Worm (Caenorhabditis elegans) whole organism, L3 larva: ENCODE results near the gene hpo-9.

Experiments used
- R02D3.7 ChIP-seq: fragments of 150-350 bp; optimal IDR thresholded peaks from 2 replicates; lab custom pipeline; 2014; ENCODE audit warnings: missing biosample characterization, missing genetic modification characterization
- ZK546.5 ChIP-seq: sonication (generic microtip); optimal IDR thresholded peaks from 2 replicates; lab custom pipeline; 2017; ENCODE audit warnings: missing biosample characterization, missing genetic modification characterization
- aly-2 ChIP-seq: fragments of 150-350 bp; optimal IDR thresholded peaks from 2 replicates; lab custom pipeline; 2014; ENCODE audit warnings: missing biosample characterization, missing genetic modification characterization
- ama-1 ChIP-seq: fragments of 150-350 bp; optimal IDR thresholded peaks from 2 replicates; lab custom pipeline; 2018
- ceh-16 ChIP-seq: sonication (generic microtip); optimal IDR thresholded peaks from 2 replicates; lab custom pipeline; 2017; ENCODE audit warnings: missing biosample characterization, missing genetic modification characterization
- ceh-28 ChIP-seq: fragments of 150-350 bp; optimal IDR thresholded peaks from 2 replicates; lab custom pipeline; 2014; ENCODE audit warnings: missing biosample characterization, missing genetic modification reagents, missing genetic modification characterization
- ceh-82 ChIP-seq: fragments of 150-350 bp; optimal IDR thresholded peaks from 2 replicates; lab custom pipeline; 2014; ENCODE audit warnings: missing biosample characterization, missing genetic modification characterization
- ceh-9 ChIP-seq: sonication (generic microtip); optimal IDR thresholded peaks from 2 replicates; lab custom pipeline; 2018; ENCODE audit warnings: missing biosample characterization, missing genetic modification characterization
- daf-12 ChIP-seq: fragments of 150-350 bp; optimal IDR thresholded peaks from 2 replicates; lab custom pipeline; 2014; ENCODE audit warnings: missing biosample characterization, missing genetic modification reagents, missing genetic modification characterization
- egl-27 ChIP-seq: sonication (generic microtip); optimal IDR thresholded peaks from 4 replicates; lab custom pipeline; 2017; ENCODE audit warnings: missing biosample characterization, missing genetic modification reagents, missing genetic modification characterization
- egl-5 ChIP-seq: fragments of 150-350 bp; optimal IDR thresholded peaks from 2 replicates; lab custom pipeline; 2017; ENCODE audit warnings: missing biosample characterization, missing genetic modification reagents, missing genetic modification characterization, inconsistent platforms
- elt-1 ChIP-seq: fragments of 150-350 bp; optimal IDR thresholded peaks from 2 replicates; lab custom pipeline; 2014; ENCODE audit warnings: missing biosample characterization, missing genetic modification characterization
- elt-2 ChIP-seq: sonication (generic microtip); optimal IDR thresholded peaks from 2 replicates; lab custom pipeline; 2016; ENCODE audit warnings: missing genetic modification reagents, mild to moderate bottlenecking, missing genetic modification characterization, missing compliant biosample characterization
- elt-3 ChIP-seq, 3 experiments: fragments of 150-350 bp in 1 of 3; sonication (generic microtip) in 2 of 3; optimal IDR thresholded peaks; 2 replicates in 2 of 3; 4 replicates in 1 of 3; lab custom pipeline; 2014 to 2017; ENCODE audit warnings: missing biosample characterization in 3 of 3, missing genetic modification characterization in 3 of 3
- eor-1 ChIP-seq, 2 experiments: fragments of 150-350 bp; optimal IDR thresholded peaks; 2 replicates each; lab custom pipeline; 2014 to 2018; ENCODE audit warnings: missing biosample characterization in 2 of 2, missing genetic modification characterization in 2 of 2
- fkh-2 ChIP-seq: fragments of 150-350 bp; optimal IDR thresholded peaks from 2 replicates; lab custom pipeline; 2014; ENCODE audit warnings: missing biosample characterization, missing genetic modification reagents, missing genetic modification characterization
- fos-1 ChIP-seq: fragments of 150-350 bp; optimal IDR thresholded peaks from 2 replicates; lab custom pipeline; 2014; ENCODE audit warnings: missing biosample characterization, missing genetic modification characterization
- hmg-11 ChIP-seq: sonication (generic microtip); optimal IDR thresholded peaks from 2 replicates; lab custom pipeline; 2016; ENCODE audit warnings: missing genetic modification characterization, missing compliant biosample characterization
- jun-1 ChIP-seq: fragments of 150-350 bp; optimal IDR thresholded peaks from 2 replicates; lab custom pipeline; 2014; ENCODE audit warnings: missing biosample characterization, missing genetic modification reagents, missing genetic modification characterization
- lin-15B ChIP-seq: fragments of 150-350 bp; optimal IDR thresholded peaks from 2 replicates; lab custom pipeline; 2014; ENCODE audit warnings: missing biosample characterization, missing genetic modification characterization
- lin-39 ChIP-seq: fragments of 150-350 bp; optimal IDR thresholded peaks from 2 replicates; lab custom pipeline; 2018; ENCODE audit warnings: missing biosample characterization, missing genetic modification reagents, missing genetic modification characterization
- lsy-12 ChIP-seq: sonication (generic microtip); optimal IDR thresholded peaks from 2 replicates; lab custom pipeline; 2016; ENCODE audit warnings: mild to moderate bottlenecking, missing genetic modification characterization, missing compliant biosample characterization
- mdl-1 ChIP-seq: fragments of 150-350 bp; optimal IDR thresholded peaks from 2 replicates; lab custom pipeline; 2014; ENCODE audit warnings: missing biosample characterization, missing genetic modification characterization
- mml-1 ChIP-seq: fragments of 150-350 bp; sonication (generic microtip); optimal IDR thresholded peaks from 3 replicates; lab custom pipeline; 2014; ENCODE audit warnings: missing biosample characterization, missing genetic modification characterization
- nfya-1 ChIP-seq: sonication (generic microtip); optimal IDR thresholded peaks from 2 replicates; lab custom pipeline; 2017; ENCODE audit warnings: missing genetic modification characterization, mild to moderate bottlenecking, missing compliant biosample characterization, antibody characterized with exemption, moderate library complexity; ENCODE audit not compliant: insufficient read depth
- nhr-12 ChIP-seq: fragments of 150-350 bp; optimal IDR thresholded peaks from 2 replicates; lab custom pipeline; 2014; ENCODE audit warnings: missing biosample characterization, missing genetic modification characterization
- nhr-23 ChIP-seq: fragments of 150-350 bp; optimal IDR thresholded peaks from 2 replicates; lab custom pipeline; 2014; ENCODE audit warnings: missing biosample characterization, missing genetic modification reagents, missing genetic modification characterization
- nhr-237 ChIP-seq: fragments of 150-350 bp; optimal IDR thresholded peaks from 2 replicates; lab custom pipeline; 2014; ENCODE audit warnings: missing biosample characterization, missing genetic modification characterization
- nhr-25 ChIP-seq: sonication (generic microtip); optimal IDR thresholded peaks from 2 replicates; lab custom pipeline; 2017; ENCODE audit warnings: missing biosample characterization, missing genetic modification characterization
- nhr-28 ChIP-seq: fragments of 150-350 bp; optimal IDR thresholded peaks from 2 replicates; lab custom pipeline; 2014; ENCODE audit warnings: missing biosample characterization, missing genetic modification characterization
- nhr-43 ChIP-seq: sonication (generic microtip); optimal IDR thresholded peaks from 2 replicates; lab custom pipeline; 2016; ENCODE audit warnings: mild to moderate bottlenecking, missing genetic modification characterization, missing compliant biosample characterization; ENCODE audit not compliant: poor library complexity, severe bottlenecking
- nhr-67 ChIP-seq: fragments of 150-350 bp; optimal IDR thresholded peaks from 2 replicates; lab custom pipeline; 2014; ENCODE audit warnings: missing biosample characterization, missing genetic modification characterization
- nhr-76 ChIP-seq: fragments of 150-350 bp; sonication (generic microtip); optimal IDR thresholded peaks from 5 replicates; lab custom pipeline; 2014; ENCODE audit warnings: missing biosample characterization, missing genetic modification characterization
- pha-4 ChIP-seq: fragments of 150-350 bp; optimal IDR thresholded peaks from 2 replicates; lab custom pipeline; 2014; ENCODE audit warnings: missing biosample characterization, missing genetic modification reagents, missing genetic modification characterization
- pqm-1 ChIP-seq: fragments of 150-350 bp; optimal IDR thresholded peaks from 2 replicates; lab custom pipeline; 2017; ENCODE audit warnings: missing biosample characterization, missing genetic modification characterization, inconsistent platforms
- sea-2 ChIP-seq: fragments of 150-350 bp; sonication (generic microtip); optimal IDR thresholded peaks from 4 replicates; lab custom pipeline; 2014; ENCODE audit warnings: missing biosample characterization, missing genetic modification reagents, missing genetic modification characterization
- skn-1 ChIP-seq: fragments of 150-350 bp; optimal IDR thresholded peaks from 2 replicates; lab custom pipeline; 2014; ENCODE audit warnings: missing biosample characterization, missing genetic modification characterization
- snpc-4 ChIP-seq: fragments of 150-350 bp; optimal IDR thresholded peaks from 2 replicates; lab custom pipeline; 2014; ENCODE audit warnings: missing biosample characterization, missing genetic modification characterization
- unc-39 ChIP-seq: sonication (generic microtip); optimal IDR thresholded peaks from 4 replicates; lab custom pipeline; 2017; ENCODE audit warnings: missing biosample characterization, missing genetic modification characterization
- unc-62 ChIP-seq: fragments of 150-350 bp; sonication (generic microtip); optimal IDR thresholded peaks from 4 replicates; lab custom pipeline; 2014; ENCODE audit warnings: missing biosample characterization, missing genetic modification reagents, missing genetic modification characterization
- zag-1 ChIP-seq: fragments of 150-350 bp; optimal IDR thresholded peaks from 2 replicates; lab custom pipeline; 2014; ENCODE audit warnings: missing biosample characterization, missing genetic modification characterization
- ztf-11 ChIP-seq: fragments of 150-350 bp; optimal IDR thresholded peaks from 2 replicates; lab custom pipeline; 2014; ENCODE audit warnings: missing biosample characterization, missing genetic modification characterization
- ztf-4 ChIP-seq: fragments of 150-350 bp; optimal IDR thresholded peaks from 2 replicates; lab custom pipeline; 2014; ENCODE audit warnings: missing biosample characterization, missing genetic modification characterization

Gene hpo-9

DNA sequence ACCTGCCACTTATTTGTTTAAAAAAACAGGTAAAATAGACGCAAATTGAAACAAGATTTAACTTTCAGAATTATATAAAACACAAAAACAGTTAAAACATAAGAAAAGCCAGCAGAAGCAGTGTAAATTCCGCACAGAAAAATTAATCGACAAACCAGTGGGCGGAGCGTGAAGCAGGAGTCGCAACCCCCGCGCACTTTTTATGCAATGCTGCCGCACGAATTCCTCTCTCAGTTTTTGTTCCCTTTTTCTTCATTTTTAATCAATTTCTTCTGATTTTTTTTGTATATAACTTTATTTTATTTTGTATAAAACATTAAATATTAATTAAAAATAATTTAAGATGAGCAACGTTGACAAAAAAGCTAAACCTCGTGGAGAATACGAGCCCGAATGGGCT is 6.1 kb downstream of the hpo-9 start, which contains the start of the genes gei-6 and krr-1:
TSS of gene gei-6 (minus strand) at position 2 of the 400 bp plus-strand sequence.
TSS of gene krr-1 (plus strand) at position 344 of the 400 bp plus-strand sequence.
- TF ChIP-seq lin-15B (tag; lab: Kevin White, UChicago) (peak; percentile 78), lsy-12 (tag; lab: Kevin White, UChicago) (no peak), R02D3.7 (peak; percentile 17), mml-1 (tag; lab: Kevin White, UChicago) (no peak), fkh-2 (tag; lab: Kevin White, UChicago) (no peak), nfya-1 (peak; percentile 58), egl-27 (no peak), pqm-1 (tag; lab: Kevin White, UChicago) (no peak), zag-1 (tag; lab: Kevin White, UChicago) (no peak), elt-2 (tag; lab: Kevin White, UChicago) (peak; percentile 14), nhr-28 (tag; lab: Kevin White, UChicago) (no peak), lin-39 (tag; lab: Kevin White, UChicago) (peak; percentile 12), nhr-76 (tag; lab: Kevin White, UChicago) (no peak), egl-5 (tag; lab: Kevin White, UChicago) (no peak), jun-1 (tag; lab: Kevin White, UChicago) (no peak), ceh-9 (no peak), pha-4 (peak; percentile 65), snpc-4 (tag; lab: Kevin White, UChicago) (no peak), skn-1 (no peak), nhr-12 (tag; lab: Kevin White, UChicago) (no peak), sea-2 (GFP tag; lab: Kevin White, UChicago) (no peak), ceh-82 (tag; lab: Kevin White, UChicago) (no peak), mdl-1 (tag; lab: Kevin White, UChicago) (no peak), nhr-23 (tag; lab: Kevin White, UChicago) (peak; percentile 50), nhr-43 (tag; lab: Kevin White, UChicago) (peak; percentile 20), hmg-11 (peak; percentile 73), ztf-11 (tag; lab: Kevin White, UChicago) (no peak), ceh-28 (tag; lab: Kevin White, UChicago) (no peak), daf-12 (tag; lab: Kevin White, UChicago) (no peak), elt-3 (tag; optimal IDR thresholded peaks at IDR 0.05; lab: Kevin White, UChicago) (no peak), nhr-67 (tag; lab: Kevin White, UChicago) (no peak), ztf-4 (no peak), unc-39 (tag; lab: Kevin White, UChicago) (no peak), fos-1 (tag; lab: Kevin White, UChicago) (no peak), aly-2 (no peak), ZK546.5 (no peak), unc-62 (GFP tag; lab: Kevin White, UChicago) (no peak), nhr-25 (tag; lab: Kevin White, UChicago) (no peak), eor-1 (tag; optimal IDR thresholded peaks at IDR 0.05; lab: Kevin White, UChicago) (no peak)
- TF ChIP-seq, all 47 proteins: peak for 9

DNA sequence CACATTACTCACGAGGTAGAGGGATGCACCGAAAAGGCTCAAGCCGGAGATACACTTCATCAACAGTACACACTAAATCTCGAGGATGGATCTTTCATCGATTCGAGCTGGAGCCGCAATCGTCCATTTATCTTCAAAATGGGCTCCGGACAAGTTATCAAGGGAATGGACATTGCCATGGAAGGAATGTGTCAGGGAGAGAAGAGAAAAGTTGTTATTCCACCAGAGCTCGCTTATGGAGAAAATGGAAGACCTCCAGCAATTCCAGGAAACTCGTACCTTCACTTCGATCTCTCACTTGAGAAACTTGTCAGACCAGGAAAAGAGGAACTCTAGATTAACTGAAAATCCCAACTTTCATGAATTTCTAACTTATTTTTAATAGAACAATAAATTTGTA is 11.0 kb downstream of the hpo-9 start:
- TF ChIP-seq snpc-4 (tag; lab: Kevin White, UChicago): no peak
- no peak for TF ChIP-seq nhr-237 (tag; lab: Kevin White, UChicago)
- no peak for TF ChIP-seq lin-39 (tag; lab: Kevin White, UChicago)
- TF ChIP-seq nfya-1: no peak
- TF ChIP-seq nhr-28 (tag; lab: Kevin White, UChicago): no peak
- TF ChIP-seq aly-2: no peak

DNA sequence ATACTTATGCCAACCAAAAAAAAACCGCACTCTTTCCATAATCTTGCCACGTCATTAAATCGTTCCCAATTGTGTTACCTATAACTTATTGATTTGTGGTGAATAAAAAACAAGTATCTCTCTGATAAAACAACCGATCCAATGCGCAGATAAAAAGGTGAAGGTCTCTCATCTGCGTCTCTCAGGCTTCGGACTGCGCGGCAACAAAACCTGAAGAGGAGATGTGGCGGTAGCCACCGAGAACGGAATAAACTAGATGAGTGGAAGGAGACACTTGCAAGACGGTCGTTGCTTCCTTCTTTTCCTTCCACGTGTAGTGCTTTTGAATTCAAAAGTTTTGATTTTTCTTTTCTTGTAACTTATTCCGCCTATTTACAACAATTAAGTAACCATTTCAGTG is 12.0 kb downstream of the hpo-9 start, which contains the start of gene fkb-3:
TSS of gene fkb-3 (plus strand) at position 277 of the 400 bp plus-strand sequence.
- TF ChIP-seq nhr-23 (tag; lab: Kevin White, UChicago) (peak; percentile 65), hmg-11 (no peak), daf-12 (tag; lab: Kevin White, UChicago) (no peak), elt-3 (tag; optimal IDR thresholded peaks at IDR 0.05; lab: Kevin White, UChicago) (peak in 1 of 3 experiments; percentile 18), mml-1 (tag; lab: Kevin White, UChicago) (no peak), sea-2 (GFP tag; lab: Kevin White, UChicago) (no peak), ceh-28 (tag; lab: Kevin White, UChicago) (peak; percentile 12), aly-2 (no peak), R02D3.7 (no peak), ama-1 (lab: Kevin White, UChicago) (no peak), ceh-16 (tag; lab: Kevin White, UChicago) (no peak), elt-1 (tag; lab: Kevin White, UChicago) (peak; percentile 30), lin-15B (tag; lab: Kevin White, UChicago) (peak; percentile 3), lin-39 (tag; lab: Kevin White, UChicago) (no peak), nhr-25 (tag; lab: Kevin White, UChicago) (peak; percentile 74), pqm-1 (tag; lab: Kevin White, UChicago) (no peak), nhr-28 (tag; lab: Kevin White, UChicago) (no peak), nhr-67 (tag; lab: Kevin White, UChicago) (no peak)
